Fruit fly (Drosophila melanogaster) whole organism, adult: ENCODE measurements around the gene aralar1.

Source experiments
- CG11617 ChIP-seq: fragments of 200-800 bp; sonication (Bioruptor generic); optimal IDR thresholded peaks from 2 replicates; lab custom pipeline; 2017; ENCODE audit warnings: mild to moderate bottlenecking, missing biosample characterization, missing genetic modification reagents, missing genetic modification characterization
- CG12768 ChIP-seq: fragments of 200-800 bp; sonication (Bioruptor generic); optimal IDR thresholded peaks from 2 replicates; lab custom pipeline; 2017; ENCODE audit warnings: missing biosample characterization, missing genetic modification characterization, mild to moderate bottlenecking, moderate library complexity, missing genetic modification reagents
- CG14711 ChIP-seq: fragments of 200-800 bp; sonication (Bioruptor generic); optimal IDR thresholded peaks from 2 replicates; lab custom pipeline; 2018; ENCODE audit warnings: missing biosample characterization, mild to moderate bottlenecking, missing genetic modification characterization, moderate library complexity
- CG1620 ChIP-seq: fragments of 200-800 bp; sonication (Bioruptor generic); optimal IDR thresholded peaks from 2 replicates; lab custom pipeline; 2016; ENCODE audit warnings: missing biosample characterization, missing genetic modification characterization
- CG33017 ChIP-seq: fragments of 200-800 bp; sonication (Bioruptor generic); optimal IDR thresholded peaks from 2 replicates; lab custom pipeline; 2018; ENCODE audit warnings: missing biosample characterization, mild to moderate bottlenecking, missing genetic modification characterization, moderate library complexity
- CG5204 ChIP-seq: fragments of 200-800 bp; sonication (Bioruptor generic); optimal IDR thresholded peaks from 2 replicates; lab custom pipeline; 2016; ENCODE audit warnings: missing biosample characterization, missing genetic modification characterization
- CG7045 ChIP-seq: fragments of 200-800 bp; sonication (Bioruptor generic); optimal IDR thresholded peaks from 2 replicates; lab custom pipeline; 2017; ENCODE audit warnings: missing biosample characterization, mild to moderate bottlenecking, missing genetic modification characterization
- CG7101 ChIP-seq: fragments of 200-800 bp; sonication (Bioruptor generic); optimal IDR thresholded peaks from 2 replicates; lab custom pipeline; 2018; ENCODE audit warnings: missing biosample characterization, mild to moderate bottlenecking, missing genetic modification characterization, moderate library complexity
- Clk ChIP-seq: fragments of 200-800 bp; sonication (Bioruptor generic); optimal IDR thresholded peaks from 2 replicates; lab custom pipeline; 2017; ENCODE audit warnings: missing biosample characterization, missing genetic modification characterization
- Crg-1 ChIP-seq: fragments of 200-800 bp; sonication (Bioruptor generic); optimal IDR thresholded peaks from 2 replicates; lab custom pipeline; 2016; ENCODE audit warnings: missing biosample characterization, missing genetic modification characterization
- Hr96 ChIP-seq: fragments of 200-800 bp; sonication (Bioruptor generic); optimal IDR thresholded peaks from 2 replicates; lab custom pipeline; 2016; ENCODE audit warnings: missing biosample characterization, missing genetic modification characterization
- Mnt ChIP-seq: fragments of 200-800 bp; sonication (Bioruptor generic); optimal IDR thresholded peaks from 2 replicates; lab custom pipeline; 2016; ENCODE audit warnings: missing biosample characterization, mild to moderate bottlenecking, missing genetic modification characterization
- bab1 ChIP-seq: fragments of 200-800 bp; sonication (Bioruptor generic); optimal IDR thresholded peaks from 3 replicates; lab custom pipeline; 2019; ENCODE audit warnings: missing biosample characterization, mild to moderate bottlenecking, missing genetic modification characterization, moderate library complexity
- cic ChIP-seq: fragments of 200-800 bp; sonication (Bioruptor generic); optimal IDR thresholded peaks from 2 replicates; lab custom pipeline; 2017; ENCODE audit warnings: missing biosample characterization, mild to moderate bottlenecking, missing genetic modification characterization, moderate library complexity
- cnc ChIP-seq, 2 experiments: fragments of >200 bp; optimal IDR thresholded peaks; 2 replicates each; lab custom pipeline; 2017
- kay ChIP-seq: fragments of 200-800 bp; sonication (Bioruptor generic); peaks from one replicate; lab custom pipeline; 2016; ENCODE audit warnings: missing biosample characterization, missing genetic modification characterization, borderline replicate concordance
- ovo ChIP-seq: fragments of 200-800 bp; sonication (Bioruptor generic); optimal IDR thresholded peaks from 2 replicates; lab custom pipeline; 2016; ENCODE audit warnings: missing biosample characterization, missing genetic modification characterization
- pad ChIP-seq: fragments of 200-800 bp; sonication (Bioruptor generic); optimal IDR thresholded peaks from 3 replicates; lab custom pipeline; 2017; ENCODE audit warnings: missing biosample characterization, missing genetic modification characterization, mild to moderate bottlenecking, moderate library complexity, missing genetic modification reagents
- tj ChIP-seq: fragments of 200-800 bp; sonication (Bioruptor generic); optimal IDR thresholded peaks from 3 replicates; lab custom pipeline; 2017; ENCODE audit warnings: missing biosample characterization, mild to moderate bottlenecking, missing genetic modification characterization, moderate library complexity
- toe ChIP-seq: fragments of 200-800 bp; sonication (Bioruptor generic); optimal IDR thresholded peaks from 2 replicates; lab custom pipeline; 2016; ENCODE audit warnings: missing biosample characterization, missing genetic modification characterization

aralar1 gene

dm6 chr3R:30489797-30490196, 34.1 kb upstream of the aralar1 start, which contains the start of gene PH4alphaSG2:
TSS of gene PH4alphaSG2 (plus strand) at chr3R:30490074.
- TF ChIP-seq toe (GFP tag; lab: Kevin White, UChicago) (no peak), Crg-1 (GFP tag; lab: Kevin White, UChicago) (no peak), Hr96 (no peak), cic (GFP tag; lab: Kevin White, UChicago) (no peak), pad (GFP tag; lab: Kevin White, UChicago) (no peak), CG1620 (GFP tag; lab: Kevin White, UChicago) (no peak), CG33017 (tag; lab: Kevin White, UChicago) (no peak), tj (GFP tag; lab: Kevin White, UChicago) (no peak), ovo (no peak), CG5204 (no peak), cnc (optimal IDR thresholded peaks at IDR 0.05; lab: Kevin White, UChicago) (no peak), CG11617 (GFP tag; lab: Kevin White, UChicago) (no peak), kay (GFP tag; lab: Kevin White, UChicago) (no peak), CG7101 (no peak), Mnt (GFP tag; lab: Kevin White, UChicago) (no peak), CG7045 (no peak), CG14711 (tag; lab: Kevin White, UChicago) (no peak)

dm6 chr3R:30488663-30489062, 33.0 kb upstream of the aralar1 start, which contains the start of gene Jon99Fi:
TSS of gene Jon99Fi (plus strand) at chr3R:30488963.
- TF ChIP-seq bab1 (GFP tag; lab: Kevin White, UChicago), result no peak
- no peak for TF ChIP-seq cic (GFP tag; lab: Kevin White, UChicago)
- TF ChIP-seq CG1620 (GFP tag; lab: Kevin White, UChicago), result no peak
- no peak for TF ChIP-seq ovo
- no peak for TF ChIP-seq Clk (GFP tag; lab: Kevin White, UChicago)
- no peak for TF ChIP-seq CG7045
- no peak for TF ChIP-seq toe (GFP tag; lab: Kevin White, UChicago)
- TF ChIP-seq Crg-1 (GFP tag; lab: Kevin White, UChicago), result no peak
- TF ChIP-seq kay (GFP tag; lab: Kevin White, UChicago), result no peak
- TF ChIP-seq tj (GFP tag; lab: Kevin White, UChicago), result no peak
- no peak for TF ChIP-seq CG7101
- TF ChIP-seq CG11617 (GFP tag; lab: Kevin White, UChicago), result no peak
- TF ChIP-seq CG12768 (GFP tag; lab: Kevin White, UChicago), result no peak

- TF ChIP-seq CG33017 (tag; lab: Kevin White, UChicago), result no peak
- no peak for TF ChIP-seq CG7101
- no peak for TF ChIP-seq tj (GFP tag; lab: Kevin White, UChicago)
- TF ChIP-seq ovo, result no peak
- no peak for TF ChIP-seq cnc (optimal IDR thresholded peaks at IDR 0.05; lab: Kevin White, UChicago)
- no peak for TF ChIP-seq CG5204
- TF ChIP-seq bab1 (GFP tag; lab: Kevin White, UChicago), result no peak
- no peak for TF ChIP-seq CG1620 (GFP tag; lab: Kevin White, UChicago)
- TF ChIP-seq CG7045, result no peak
Observed at dm6 chr3R:30487828-30488227, 32.2 kb upstream of the aralar1 start, which contains the start of gene Jon99Fii. TSS of gene Jon99Fii (minus strand) at chr3R:30487928.

- TF ChIP-seq CG33017 (tag; lab: Kevin White, UChicago), result no peak
- no peak for TF ChIP-seq cnc (optimal IDR thresholded peaks at IDR 0.05; lab: Kevin White, UChicago)
- no peak for TF ChIP-seq CG11617 (GFP tag; lab: Kevin White, UChicago)
- no peak for TF ChIP-seq Crg-1 (GFP tag; lab: Kevin White, UChicago)
- no peak for TF ChIP-seq CG7101
- TF ChIP-seq CG7045, result no peak
- no peak for TF ChIP-seq cic (GFP tag; lab: Kevin White, UChicago)
- TF ChIP-seq tj (GFP tag; lab: Kevin White, UChicago), result no peak
- TF ChIP-seq ovo, result no peak
- no peak for TF ChIP-seq CG5204
Observed at dm6 chr3R:30476367-30476766, 20.7 kb upstream of the aralar1 start, which contains the start of gene spdo. TSS of gene spdo (plus strand) at chr3R:30476684.

dm6 chr3R:30475910-30476309, 20.2 kb upstream of the aralar1 start:
- no peak for TF ChIP-seq CG11617 (GFP tag; lab: Kevin White, UChicago)
- no peak for TF ChIP-seq cic (GFP tag; lab: Kevin White, UChicago)
- no peak for TF ChIP-seq CG7101
- TF ChIP-seq cnc (optimal IDR thresholded peaks at IDR 0.05; lab: Kevin White, UChicago), result no peak
- no peak for TF ChIP-seq ovo
- no peak for TF ChIP-seq CG33017 (tag; lab: Kevin White, UChicago)
- TF ChIP-seq pad (GFP tag; lab: Kevin White, UChicago), result no peak
- no peak for TF ChIP-seq CG14711 (tag; lab: Kevin White, UChicago)
- TF ChIP-seq Crg-1 (GFP tag; lab: Kevin White, UChicago), result no peak
- no peak for TF ChIP-seq kay (GFP tag; lab: Kevin White, UChicago)
- TF ChIP-seq Clk (GFP tag; lab: Kevin White, UChicago), result no peak
- TF ChIP-seq CG7045, result no peak
- no peak for TF ChIP-seq bab1 (GFP tag; lab: Kevin White, UChicago)
- TF ChIP-seq CG12768 (GFP tag; lab: Kevin White, UChicago), result no peak
- TF ChIP-seq toe (GFP tag; lab: Kevin White, UChicago), result no peak
- TF ChIP-seq CG1620 (GFP tag; lab: Kevin White, UChicago), result no peak
- no peak for TF ChIP-seq Hr96
- TF ChIP-seq CG5204, result no peak

dm6 chr3R:30474667-30475213, 19.1 kb upstream of the aralar1 start:
- TF ChIP-seq Mnt (GFP tag; lab: Kevin White, UChicago) (no peak), ovo (no peak), CG5204 (no peak), tj (GFP tag; lab: Kevin White, UChicago) (no peak), cic (GFP tag; lab: Kevin White, UChicago) (no peak), CG14711 (tag; lab: Kevin White, UChicago) (no peak), kay (GFP tag; lab: Kevin White, UChicago) (no peak), CG12768 (GFP tag; lab: Kevin White, UChicago) (no peak), CG1620 (GFP tag; lab: Kevin White, UChicago) (no peak)
